Worm (Caenorhabditis elegans): Measurements from ENCODE around the gene F22F4.9.

DNA sequence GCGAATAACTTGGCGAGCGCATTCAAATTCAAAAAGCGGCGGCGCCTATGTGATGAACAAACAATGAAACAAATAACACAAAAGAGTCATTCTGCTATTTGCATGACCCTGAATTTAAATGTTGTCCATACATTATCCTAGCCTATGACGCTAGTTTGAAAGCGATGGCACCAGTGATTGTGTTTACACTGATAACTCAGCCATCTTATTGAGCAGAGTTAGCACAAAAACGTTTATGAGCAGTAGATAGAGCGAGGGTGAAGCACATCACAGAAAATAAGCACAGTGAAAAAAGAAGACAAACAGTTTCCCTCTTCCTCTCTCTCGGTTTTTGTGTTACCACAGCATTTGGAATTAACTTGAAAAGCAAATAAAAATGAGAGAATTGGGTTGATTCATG is 44.0 kb upstream of the F22F4.9 start:
- TF ChIP-seq tra-1 (GFP tag; IDR thresholded peaks at IDR 0.05) = no peak
- TF ChIP-seq daf-16 (GFP tag; optimal IDR thresholded peaks at IDR 0.05) = no peak
- TF ChIP-seq daf-16 (tag; optimal IDR thresholded peaks at IDR 0.05) = peak; percentile 74
